Worm (Caenorhabditis elegans) whole organism, L4/young adult: ENCODE results near the gene R151.10.

Experiments used
- W03F9.2 ChIP-seq: fragments of 150-350 bp; optimal IDR thresholded peaks from 2 replicates; lab custom pipeline; 2014; ENCODE audit warnings: missing biosample characterization, missing genetic modification characterization
- dao-5 ChIP-seq: sonication (generic microtip); optimal IDR thresholded peaks from 2 replicates; lab custom pipeline; 2016; ENCODE audit warnings: missing genotype, missing genetic modification characterization, moderate library complexity, missing compliant biosample characterization
- him-1 ChIP-seq: sonication (generic microtip); optimal IDR thresholded peaks from 2 replicates; lab custom pipeline; 2016; ENCODE audit warnings: missing genotype, missing genetic modification reagents, missing genetic modification characterization, missing compliant biosample characterization

ce11 chrIII:7263028-7263427, 32.3 kb upstream of the R151.10 start:
- TF ChIP-seq him-1 (no peak), W03F9.2 (no peak), dao-5 (tag; lab: Kevin White, UChicago) (no peak)
